Fruit fly (Drosophila melanogaster) whole organism: ENCODE results near the gene GlcAT-S.

Experiments
- CG8478 ChIP-seq: fragments of >200 bp; optimal IDR thresholded peaks from 2 replicates; lab custom pipeline; 2018; ENCODE audit warnings: inconsistent platforms
- Dll ChIP-seq: fragments of >200 bp; optimal IDR thresholded peaks from 2 replicates; lab custom pipeline; 2017
- EcR ChIP-seq, 2 experiments: fragments of >200 bp; optimal IDR thresholded peaks; 2 replicates each; lab custom pipeline; 2017; ENCODE audit warnings: missing biosample characterization in 2 of 2, missing genetic modification characterization in 2 of 2, missing genetic modification reagents in 2 of 2
- pan ChIP-seq: fragments of >200 bp; optimal IDR thresholded peaks from 2 replicates; lab custom pipeline; 2017
- psq ChIP-seq: fragments of >200 bp; optimal IDR thresholded peaks from 2 replicates; lab custom pipeline; 2017
- usp ChIP-seq: fragments of >200 bp; optimal IDR thresholded peaks from 2 replicates; lab custom pipeline; 2017; ENCODE audit warnings: missing biosample characterization, missing genetic modification characterization, mixed read lengths

Gene GlcAT-S

dm6 chr2L:9584098-9584703, 32.1 kb upstream of the GlcAT-S start:
- TF ChIP-seq EcR (GFP tag; optimal IDR thresholded peaks at IDR 0.05; lab: Kevin White, UChicago) = no peak
- no peak for TF ChIP-seq pan (lab: Kevin White, UChicago)
- no peak for TF ChIP-seq psq
- TF ChIP-seq CG8478 (lab: Kevin White, UChicago) = no peak
- TF ChIP-seq usp = no peak
- TF ChIP-seq Dll (lab: Kevin White, UChicago) = no peak

dm6 chr2L:9585942-9586341, 30.3 kb upstream of the GlcAT-S start:
- no peak for TF ChIP-seq EcR (GFP tag; optimal IDR thresholded peaks at IDR 0.05; lab: Kevin White, UChicago)
- TF ChIP-seq usp = no peak
- TF ChIP-seq CG8478 (lab: Kevin White, UChicago) = no peak
- no peak for TF ChIP-seq Dll (lab: Kevin White, UChicago)
- no peak for TF ChIP-seq pan (lab: Kevin White, UChicago)
- TF ChIP-seq psq = no peak

- TF ChIP-seq EcR (GFP tag; optimal IDR thresholded peaks at IDR 0.05; lab: Kevin White, UChicago) (no peak), CG8478 (lab: Kevin White, UChicago) (no peak)
Measured at dm6 chr2L:9589176-9589575, 27.1 kb upstream of the GlcAT-S start, which contains the start of gene CG3841. Gene CG3841, plus strand, starts transcription at chr2L:9589476.

dm6 chr2L:9591146-9591545, 25.1 kb upstream of the GlcAT-S start:
- TF ChIP-seq usp = no peak
- no peak for TF ChIP-seq EcR (GFP tag; optimal IDR thresholded peaks at IDR 0.05; lab: Kevin White, UChicago)
- TF ChIP-seq CG8478 (lab: Kevin White, UChicago) = no peak
- TF ChIP-seq Dll (lab: Kevin White, UChicago) = no peak
- TF ChIP-seq psq = no peak
- no peak for TF ChIP-seq pan (lab: Kevin White, UChicago)

dm6 chr2L:9594625-9595300, 21.5 kb upstream of the GlcAT-S start:
- no peak for TF ChIP-seq EcR (GFP tag; optimal IDR thresholded peaks at IDR 0.05; lab: Kevin White, UChicago)
- TF ChIP-seq usp = no peak
- no peak for TF ChIP-seq pan (lab: Kevin White, UChicago)
- TF ChIP-seq psq = no peak
- no peak for TF ChIP-seq Dll (lab: Kevin White, UChicago)

- no peak for TF ChIP-seq pan (lab: Kevin White, UChicago)
Measured at dm6 chr2L:9598390-9598789, 17.9 kb upstream of the GlcAT-S start.

- TF ChIP-seq CG8478 (lab: Kevin White, UChicago) = no peak
- TF ChIP-seq psq = no peak
- TF ChIP-seq usp = no peak
- TF ChIP-seq EcR (GFP tag; optimal IDR thresholded peaks at IDR 0.05; lab: Kevin White, UChicago) = no peak
- no peak for TF ChIP-seq pan (lab: Kevin White, UChicago)
- no peak for TF ChIP-seq Dll (lab: Kevin White, UChicago)
Measured at dm6 chr2L:9600772-9601171, 15.5 kb upstream of the GlcAT-S start, which contains the start of gene CG4382. Gene CG4382, minus strand, starts transcription at chr2L:9600872.

dm6 chr2L:9601220-9601619, 15.0 kb upstream of the GlcAT-S start:
- no peak for TF ChIP-seq usp
- TF ChIP-seq CG8478 (lab: Kevin White, UChicago) = no peak
- TF ChIP-seq psq = no peak
- TF ChIP-seq pan (lab: Kevin White, UChicago) = no peak
- TF ChIP-seq Dll (lab: Kevin White, UChicago) = no peak
- no peak for TF ChIP-seq EcR (GFP tag; optimal IDR thresholded peaks at IDR 0.05; lab: Kevin White, UChicago)

- no peak for TF ChIP-seq usp
- no peak for TF ChIP-seq Dll (lab: Kevin White, UChicago)
- no peak for TF ChIP-seq pan (lab: Kevin White, UChicago)
- TF ChIP-seq psq = no peak
- no peak for TF ChIP-seq CG8478 (lab: Kevin White, UChicago)
- no peak for TF ChIP-seq EcR (GFP tag; optimal IDR thresholded peaks at IDR 0.05; lab: Kevin White, UChicago)
Measured at dm6 chr2L:9602103-9602502, 14.2 kb upstream of the GlcAT-S start.

- TF ChIP-seq usp = no peak
- no peak for TF ChIP-seq psq
- no peak for TF ChIP-seq pan (lab: Kevin White, UChicago)
- TF ChIP-seq EcR (GFP tag; optimal IDR thresholded peaks at IDR 0.05; lab: Kevin White, UChicago) = no peak
- TF ChIP-seq CG8478 (lab: Kevin White, UChicago) = no peak
- TF ChIP-seq Dll (lab: Kevin White, UChicago) = no peak
Measured at dm6 chr2L:9607997-9608563, 8.2 kb upstream of the GlcAT-S start, which contains the start of gene gcm2. Gene gcm2, plus strand, starts transcription at chr2L:9608562.

dm6 chr2L:9609337-9609856, 6.9 kb upstream of the GlcAT-S start:
- no peak for TF ChIP-seq pan (lab: Kevin White, UChicago)
- no peak for TF ChIP-seq usp
- TF ChIP-seq CG8478 (lab: Kevin White, UChicago) = no peak
- no peak for TF ChIP-seq EcR (GFP tag; optimal IDR thresholded peaks at IDR 0.05; lab: Kevin White, UChicago)
- TF ChIP-seq psq = no peak
- TF ChIP-seq Dll (lab: Kevin White, UChicago) = no peak

dm6 chr2L:9612654-9613005, 3.6 kb upstream of the GlcAT-S start:
- TF ChIP-seq CG8478 (lab: Kevin White, UChicago) = no peak
- no peak for TF ChIP-seq psq
- TF ChIP-seq Dll (lab: Kevin White, UChicago) = no peak
- TF ChIP-seq usp = no peak
- no peak for TF ChIP-seq pan (lab: Kevin White, UChicago)
- TF ChIP-seq EcR (GFP tag; optimal IDR thresholded peaks at IDR 0.05; lab: Kevin White, UChicago) = no peak
